Fruit fly (Drosophila melanogaster) whole organism, wandering third instar larva: ENCODE data around the gene Rab39.

Experiments used
- Dfd ChIP-seq: fragments of >200 bp; optimal IDR thresholded peaks from 2 replicates; lab custom pipeline; 2017; ENCODE audit warnings: missing biosample characterization, missing genetic modification characterization
- Hr78 ChIP-seq: fragments of >200 bp; optimal IDR thresholded peaks from 2 replicates; lab custom pipeline; 2017; ENCODE audit warnings: missing biosample characterization, missing genetic modification characterization
- Hr83 ChIP-seq: fragments of 200-300 bp; sonication (Bioruptor generic); optimal IDR thresholded peaks from 2 replicates; lab custom pipeline; 2016; ENCODE audit warnings: missing biosample characterization, mild to moderate bottlenecking, missing genetic modification characterization, moderate library complexity; ENCODE audit not compliant: poor library complexity, severe bottlenecking
- Sp1 ChIP-seq: fragments of 200-800 bp; sonication (Bioruptor generic); optimal IDR thresholded peaks from 3 replicates; lab custom pipeline; 2019; ENCODE audit warnings: missing biosample characterization, mild to moderate bottlenecking, missing genetic modification characterization, moderate library complexity
- Vsx2 ChIP-seq: fragments of 200-300, 225-300 bp; sonication (Bioruptor generic); optimal IDR thresholded peaks from 2 replicates; lab custom pipeline; 2018; ENCODE audit warnings: missing biosample characterization, missing genetic modification characterization; ENCODE audit not compliant: partially characterized antibody
- brk ChIP-seq: fragments of 200-800 bp; sonication (Bioruptor generic); optimal IDR thresholded peaks from 2 replicates; lab custom pipeline; 2016; ENCODE audit warnings: missing biosample characterization, mild to moderate bottlenecking, missing genetic modification characterization
- dmrt93B ChIP-seq: fragments of 200-800 bp; sonication (Bioruptor generic); optimal IDR thresholded peaks from 2 replicates; lab custom pipeline; 2018; ENCODE audit warnings: missing biosample characterization, mild to moderate bottlenecking, missing genetic modification characterization
- dsf ChIP-seq: sonication (Bioruptor generic); optimal IDR thresholded peaks from 2 replicates; lab custom pipeline; 2016; ENCODE audit warnings: missing biosample characterization, missing genetic modification characterization, borderline replicate concordance
- foxo ChIP-seq, 2 experiments: fragments of 200-800 bp; sonication (Bioruptor generic); optimal IDR thresholded peaks; 2 replicates in 1 of 2; 3 replicates in 1 of 2; lab custom pipeline; 2016 to 2017; ENCODE audit warnings: missing biosample characterization in 2 of 2, missing genetic modification characterization in 2 of 2
- lola ChIP-seq: fragments of >200 bp; optimal IDR thresholded peaks from 2 replicates; lab custom pipeline; 2017; ENCODE audit warnings: missing biosample characterization, missing genetic modification characterization
- pan ChIP-seq: fragments of >200 bp; optimal IDR thresholded peaks from 2 replicates; lab custom pipeline; 2017
- sage ChIP-seq: fragments of 200-800 bp; sonication (Bioruptor generic); optimal IDR thresholded peaks from 2 replicates; lab custom pipeline; 2016; ENCODE audit warnings: missing biosample characterization, mild to moderate bottlenecking, missing genetic modification characterization
- woc ChIP-seq: sonication (Bioruptor generic); optimal IDR thresholded peaks from 2 replicates; lab custom pipeline; 2016; ENCODE audit warnings: missing biosample characterization, mild to moderate bottlenecking, missing genetic modification characterization

- TF ChIP-seq pan (no peak), Dfd (GFP tag; lab: Kevin White, UChicago) (no peak), Sp1 (no peak), foxo (GFP tag; optimal IDR thresholded peaks at IDR 0.05; lab: Kevin White, UChicago) (no peak), brk (no peak), sage (no peak), Hr78 (GFP tag; lab: Kevin White, UChicago) (no peak), dmrt93B (GFP tag; lab: Kevin White, UChicago) (no peak), woc (GFP tag; lab: Kevin White, UChicago) (no peak), Vsx2 (no peak), dsf (GFP tag; lab: Kevin White, UChicago) (no peak), lola (GFP tag; lab: Kevin White, UChicago) (no peak), Hr83 (GFP tag; lab: Kevin White, UChicago) (no peak)
Observed at dm6 chrX:7744036-7744435, 9.3 kb downstream of the Rab39 start.
